Fruit fly (Drosophila melanogaster) whole organism, adult: ENCODE data around the gene Alg2.
A peak's percentile ranks its signal among the peaks of the same experiment; 100 is the strongest.

ENCODE experiments used
- CG11617 ChIP-seq: fragments of 200-800 bp; sonication (Bioruptor generic); optimal IDR thresholded peaks from 2 replicates; lab custom pipeline; 2017; ENCODE audit warnings: mild to moderate bottlenecking, missing biosample characterization, missing genetic modification reagents, missing genetic modification characterization
- CG12768 ChIP-seq: fragments of 200-800 bp; sonication (Bioruptor generic); optimal IDR thresholded peaks from 2 replicates; lab custom pipeline; 2017; ENCODE audit warnings: missing biosample characterization, missing genetic modification characterization, mild to moderate bottlenecking, moderate library complexity, missing genetic modification reagents
- CG14711 ChIP-seq: fragments of 200-800 bp; sonication (Bioruptor generic); optimal IDR thresholded peaks from 2 replicates; lab custom pipeline; 2018; ENCODE audit warnings: missing biosample characterization, mild to moderate bottlenecking, missing genetic modification characterization, moderate library complexity
- CG1620 ChIP-seq: fragments of 200-800 bp; sonication (Bioruptor generic); optimal IDR thresholded peaks from 2 replicates; lab custom pipeline; 2016; ENCODE audit warnings: missing biosample characterization, missing genetic modification characterization
- CG33017 ChIP-seq: fragments of 200-800 bp; sonication (Bioruptor generic); optimal IDR thresholded peaks from 2 replicates; lab custom pipeline; 2018; ENCODE audit warnings: missing biosample characterization, mild to moderate bottlenecking, missing genetic modification characterization, moderate library complexity
- CG5204 ChIP-seq: fragments of 200-800 bp; sonication (Bioruptor generic); optimal IDR thresholded peaks from 2 replicates; lab custom pipeline; 2016; ENCODE audit warnings: missing biosample characterization, missing genetic modification characterization
- CG7045 ChIP-seq: fragments of 200-800 bp; sonication (Bioruptor generic); optimal IDR thresholded peaks from 2 replicates; lab custom pipeline; 2017; ENCODE audit warnings: missing biosample characterization, mild to moderate bottlenecking, missing genetic modification characterization
- CG7101 ChIP-seq: fragments of 200-800 bp; sonication (Bioruptor generic); optimal IDR thresholded peaks from 2 replicates; lab custom pipeline; 2018; ENCODE audit warnings: missing biosample characterization, mild to moderate bottlenecking, missing genetic modification characterization, moderate library complexity
- Clk ChIP-seq: fragments of 200-800 bp; sonication (Bioruptor generic); optimal IDR thresholded peaks from 2 replicates; lab custom pipeline; 2017; ENCODE audit warnings: missing biosample characterization, missing genetic modification characterization
- Crg-1 ChIP-seq: fragments of 200-800 bp; sonication (Bioruptor generic); optimal IDR thresholded peaks from 2 replicates; lab custom pipeline; 2016; ENCODE audit warnings: missing biosample characterization, missing genetic modification characterization
- Hr96 ChIP-seq: fragments of 200-800 bp; sonication (Bioruptor generic); optimal IDR thresholded peaks from 2 replicates; lab custom pipeline; 2016; ENCODE audit warnings: missing biosample characterization, missing genetic modification characterization
- Mnt ChIP-seq: fragments of 200-800 bp; sonication (Bioruptor generic); optimal IDR thresholded peaks from 2 replicates; lab custom pipeline; 2016; ENCODE audit warnings: missing biosample characterization, mild to moderate bottlenecking, missing genetic modification characterization
- bab1 ChIP-seq: fragments of 200-800 bp; sonication (Bioruptor generic); optimal IDR thresholded peaks from 3 replicates; lab custom pipeline; 2019; ENCODE audit warnings: missing biosample characterization, mild to moderate bottlenecking, missing genetic modification characterization, moderate library complexity
- cic ChIP-seq: fragments of 200-800 bp; sonication (Bioruptor generic); optimal IDR thresholded peaks from 2 replicates; lab custom pipeline; 2017; ENCODE audit warnings: missing biosample characterization, mild to moderate bottlenecking, missing genetic modification characterization, moderate library complexity
- cnc ChIP-seq, 2 experiments: fragments of >200 bp; optimal IDR thresholded peaks; 2 replicates each; lab custom pipeline; 2017
- kay ChIP-seq: fragments of 200-800 bp; sonication (Bioruptor generic); peaks from one replicate; lab custom pipeline; 2016; ENCODE audit warnings: missing biosample characterization, missing genetic modification characterization, borderline replicate concordance
- ovo ChIP-seq: fragments of 200-800 bp; sonication (Bioruptor generic); optimal IDR thresholded peaks from 2 replicates; lab custom pipeline; 2016; ENCODE audit warnings: missing biosample characterization, missing genetic modification characterization
- pad ChIP-seq: fragments of 200-800 bp; sonication (Bioruptor generic); optimal IDR thresholded peaks from 3 replicates; lab custom pipeline; 2017; ENCODE audit warnings: missing biosample characterization, missing genetic modification characterization, mild to moderate bottlenecking, moderate library complexity, missing genetic modification reagents
- tj ChIP-seq: fragments of 200-800 bp; sonication (Bioruptor generic); optimal IDR thresholded peaks from 3 replicates; lab custom pipeline; 2017; ENCODE audit warnings: missing biosample characterization, mild to moderate bottlenecking, missing genetic modification characterization, moderate library complexity
- toe ChIP-seq: fragments of 200-800 bp; sonication (Bioruptor generic); optimal IDR thresholded peaks from 2 replicates; lab custom pipeline; 2016; ENCODE audit warnings: missing biosample characterization, missing genetic modification characterization

Alg2 gene

DNA sequence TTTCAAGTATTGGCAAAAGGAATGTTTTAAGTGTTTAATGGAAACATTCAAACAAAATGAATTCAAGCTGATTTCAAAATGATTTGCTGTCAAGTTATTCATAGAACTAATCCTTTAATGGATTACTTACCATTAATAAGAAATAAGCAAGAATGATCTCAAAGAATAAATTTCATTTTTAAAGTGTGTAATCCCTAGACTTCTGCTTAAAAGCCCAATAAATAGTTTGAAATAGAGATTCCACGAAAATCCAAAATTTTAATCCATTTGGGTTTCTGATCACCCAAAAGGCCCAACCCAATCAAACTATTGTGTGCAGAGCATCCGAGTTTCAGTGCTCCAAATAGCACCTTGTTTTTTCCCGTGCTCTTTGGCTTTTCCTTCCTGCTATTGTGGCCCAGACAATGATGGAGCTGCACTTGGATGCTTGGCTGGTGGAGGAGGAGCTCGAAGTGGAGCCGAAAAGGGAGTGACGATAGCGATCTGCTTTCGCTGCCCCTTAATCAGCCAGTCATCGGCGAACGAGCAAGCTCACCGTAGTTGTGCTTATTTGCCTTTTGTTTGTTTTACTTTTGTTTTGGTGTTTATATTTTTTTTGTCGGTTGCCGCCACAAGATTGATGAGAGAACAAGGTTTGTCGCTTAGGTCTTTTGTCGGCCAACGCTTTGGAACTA is 34.1 kb upstream of the Alg2 start:
- no peak for TF ChIP-seq CG5204 (GFP tag; lab: Kevin White, UChicago)
- TF ChIP-seq CG7045 (GFP tag; lab: Kevin White, UChicago), result no peak
- TF ChIP-seq Mnt (GFP tag; lab: Kevin White, UChicago), result no peak
- no peak for TF ChIP-seq ovo
- TF ChIP-seq Crg-1, result no peak
- TF ChIP-seq bab1 (GFP tag; lab: Kevin White, UChicago), result no peak
- no peak for TF ChIP-seq pad (GFP tag; lab: Kevin White, UChicago)
- TF ChIP-seq CG14711, result no peak
- no peak for TF ChIP-seq CG11617 (GFP tag; lab: Kevin White, UChicago)
- no peak for TF ChIP-seq tj (GFP tag; lab: Kevin White, UChicago)
- no peak for TF ChIP-seq CG12768 (GFP tag; lab: Kevin White, UChicago)
- no peak for TF ChIP-seq cic (GFP tag; lab: Kevin White, UChicago)
- TF ChIP-seq CG7101 (tag; lab: Kevin White, UChicago), result no peak
- no peak for TF ChIP-seq cnc (optimal IDR thresholded peaks at IDR 0.05; lab: Kevin White, UChicago)
- no peak for TF ChIP-seq kay (GFP tag; lab: Kevin White, UChicago)
- TF ChIP-seq CG33017, result no peak
- TF ChIP-seq Clk (GFP tag; lab: Kevin White, UChicago), result no peak
- no peak for TF ChIP-seq Hr96 (GFP tag; lab: Kevin White, UChicago)

- no peak for TF ChIP-seq CG5204 (GFP tag; lab: Kevin White, UChicago)
- TF ChIP-seq cic (GFP tag; lab: Kevin White, UChicago), result no peak
These were observed 32.5 kb upstream of the Alg2 start, which contains the start of gene CG45066 for dm6 chr3L:3111127-3111526. Gene CG45066, minus strand, starts transcription at chr3L:3111227.

DNA sequence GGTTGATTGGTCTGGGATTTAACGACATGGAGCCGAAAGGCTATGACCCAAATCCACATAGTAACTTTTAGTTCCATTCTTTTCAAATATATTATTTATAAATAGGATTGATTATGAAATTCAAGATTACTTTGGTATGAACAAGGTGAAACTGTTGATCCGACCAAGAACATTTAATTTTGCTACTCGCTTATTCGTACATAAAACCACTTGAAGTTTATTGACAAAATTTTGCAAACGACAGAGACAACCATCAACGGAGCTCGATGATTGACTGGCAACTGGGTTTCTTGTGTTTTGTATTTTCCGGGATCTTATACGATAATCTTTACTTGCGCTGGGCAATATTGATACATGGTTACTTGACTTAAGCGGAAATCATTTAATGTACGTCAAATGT is 29.2 kb upstream of the Alg2 start, which contains the start of gene CG45067:
Gene CG45067, minus strand, starts transcription at position 101 of the 400 bp plus-strand sequence.
- TF ChIP-seq pad (GFP tag; lab: Kevin White, UChicago), result no peak
- TF ChIP-seq CG7101 (tag; lab: Kevin White, UChicago), result no peak

DNA sequence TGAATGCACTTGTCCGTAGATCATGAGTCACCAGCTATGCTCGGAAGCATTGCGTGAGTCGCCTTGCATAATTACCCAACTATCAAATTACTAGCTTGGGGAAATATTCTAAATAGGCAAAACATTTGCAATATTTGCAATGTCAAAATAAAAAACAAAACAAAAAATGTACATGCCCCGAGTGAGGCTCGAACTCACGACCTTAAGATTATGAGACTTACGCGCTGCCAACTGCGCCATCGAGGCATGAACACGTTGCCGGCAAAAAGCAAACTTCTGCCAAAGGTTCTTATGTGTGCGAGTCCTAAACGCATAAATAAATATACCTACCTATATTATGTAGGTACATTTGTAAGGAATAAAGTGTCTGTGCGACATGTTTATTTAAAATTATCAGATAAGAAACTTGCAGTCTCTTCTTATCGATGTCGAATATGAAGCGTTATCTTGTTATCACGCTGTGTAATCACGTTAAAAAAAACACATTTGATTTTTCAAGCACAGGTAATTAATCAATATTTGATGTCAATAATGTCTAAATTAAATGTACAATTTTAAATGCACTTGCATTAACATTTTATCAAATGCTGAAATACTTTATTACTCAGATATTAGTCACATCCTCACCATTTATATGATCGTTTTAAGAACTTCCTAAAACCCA is 21.7 kb upstream of the Alg2 start:
- TF ChIP-seq kay (GFP tag; lab: Kevin White, UChicago) (peak; percentile 91), bab1 (GFP tag; lab: Kevin White, UChicago) (no peak)

DNA sequence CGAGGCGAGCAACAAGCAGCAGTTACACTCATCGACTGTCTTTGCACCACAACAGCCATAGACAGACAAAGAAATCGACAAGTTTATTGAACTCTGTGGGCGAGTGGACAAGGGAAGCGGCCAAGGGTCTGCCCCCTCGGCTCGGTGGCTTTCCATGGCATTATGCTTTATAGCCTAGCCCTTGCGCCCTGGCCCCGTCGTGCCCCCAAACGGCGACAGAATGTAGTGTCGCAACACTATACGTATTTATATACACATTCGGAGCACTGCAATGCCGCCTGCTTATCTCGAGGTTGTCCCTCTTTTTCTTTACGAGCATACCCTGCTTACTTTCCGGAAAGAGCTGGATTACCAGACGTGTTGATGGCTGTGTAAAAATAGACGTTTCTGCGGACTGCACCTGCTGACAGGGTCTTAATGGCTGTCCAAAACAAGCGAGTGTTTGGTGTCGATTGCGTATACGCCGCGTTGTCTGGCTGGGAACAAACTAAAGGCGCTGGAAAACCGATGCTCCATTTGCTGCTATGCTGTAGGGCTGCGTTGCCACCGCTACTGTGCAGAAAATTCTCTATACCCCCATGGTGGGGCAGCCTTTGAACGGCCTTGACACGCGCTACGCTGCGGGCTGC is 20.8 kb upstream of the Alg2 start:
- TF ChIP-seq Hr96 (GFP tag; lab: Kevin White, UChicago), result no peak

DNA sequence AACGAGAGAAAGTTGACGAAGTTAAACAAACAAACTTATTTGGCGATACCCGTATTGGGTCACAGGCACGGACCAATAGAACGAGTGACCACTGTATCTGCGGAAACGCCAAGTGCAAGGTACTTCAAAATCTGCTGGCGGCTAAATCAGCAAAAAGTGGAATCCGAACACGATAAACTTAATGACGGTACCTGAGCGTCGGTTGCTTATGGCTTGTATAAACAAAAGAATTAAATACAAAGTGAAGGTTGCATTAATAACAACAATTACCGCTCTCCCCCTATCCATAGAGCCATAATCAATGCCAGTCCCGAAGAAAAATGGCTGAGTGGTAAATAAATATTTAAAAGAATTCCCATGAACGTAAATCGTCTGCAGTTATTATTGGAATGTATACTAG is 19.1 kb upstream of the Alg2 start:
- TF ChIP-seq CG33017 (no peak), CG1620 (GFP tag; lab: Kevin White, UChicago) (no peak), ovo (no peak), cic (GFP tag; lab: Kevin White, UChicago) (peak; percentile 4), Hr96 (GFP tag; lab: Kevin White, UChicago) (no peak), bab1 (GFP tag; lab: Kevin White, UChicago) (no peak), toe (GFP tag; lab: Kevin White, UChicago) (no peak), tj (GFP tag; lab: Kevin White, UChicago) (peak; percentile 96), Mnt (GFP tag; lab: Kevin White, UChicago) (no peak), CG14711 (no peak), CG7045 (GFP tag; lab: Kevin White, UChicago) (no peak)

- TF ChIP-seq CG11617 (GFP tag; lab: Kevin White, UChicago) (no peak), kay (GFP tag; lab: Kevin White, UChicago) (no peak), Clk (GFP tag; lab: Kevin White, UChicago) (no peak), tj (GFP tag; lab: Kevin White, UChicago) (no peak), CG7101 (tag; lab: Kevin White, UChicago) (no peak), cic (GFP tag; lab: Kevin White, UChicago) (no peak), pad (GFP tag; lab: Kevin White, UChicago) (no peak), CG12768 (GFP tag; lab: Kevin White, UChicago) (no peak), ovo (no peak), CG33017 (no peak), Mnt (GFP tag; lab: Kevin White, UChicago) (no peak)
These were observed 18.5 kb upstream of the Alg2 start for dm6 chr3L:3124939-3125648.
